Worm (Caenorhabditis elegans): ENCODE data around the gene K11H3.8.

K11H3.8 gene

ce11 chrIII:9849950-9850349 lies 15.0 kb downstream of the K11H3.8 start (continued):
- peak; percentile 58 for TF ChIP-seq blmp-1 (tag; optimal IDR thresholded peaks at IDR 0.05)
- TF ChIP-seq Y116A8C.19 (tag; optimal IDR thresholded peaks at IDR 0.05; ENCODE audit: borderline replicate concordance): no peak
- TF ChIP-seq unc-30 (tag; optimal IDR thresholded peaks at IDR 0.05): no peak
- TF ChIP-seq ceh-90 (tag; optimal IDR thresholded peaks at IDR 0.05): no peak
- TF ChIP-seq ztf-11 (tag; optimal IDR thresholded peaks at IDR 0.05): no peak
- TF ChIP-seq lin-13 (GFP tag; optimal IDR thresholded peaks at IDR 0.05): no peak
- TF ChIP-seq egl-13 (tag; optimal IDR thresholded peaks at IDR 0.05): no peak
- TF ChIP-seq mep-1 (tag; optimal IDR thresholded peaks at IDR 0.05): no peak
- TF ChIP-seq lsy-2 (tag; optimal IDR thresholded peaks at IDR 0.05): no peak
- no peak for TF ChIP-seq mab-9 (GFP tag; IDR thresholded peaks at IDR 0.05)
- TF ChIP-seq lin-35 (GFP tag; optimal IDR thresholded peaks at IDR 0.05): peak in 1 of 2 experiments; percentile 20
- no peak for TF ChIP-seq jun-1 (tag; optimal IDR thresholded peaks at IDR 0.05)
- peak; percentile 22 for TF ChIP-seq snu-23 (GFP tag; optimal IDR thresholded peaks at IDR 0.05)

DNA sequence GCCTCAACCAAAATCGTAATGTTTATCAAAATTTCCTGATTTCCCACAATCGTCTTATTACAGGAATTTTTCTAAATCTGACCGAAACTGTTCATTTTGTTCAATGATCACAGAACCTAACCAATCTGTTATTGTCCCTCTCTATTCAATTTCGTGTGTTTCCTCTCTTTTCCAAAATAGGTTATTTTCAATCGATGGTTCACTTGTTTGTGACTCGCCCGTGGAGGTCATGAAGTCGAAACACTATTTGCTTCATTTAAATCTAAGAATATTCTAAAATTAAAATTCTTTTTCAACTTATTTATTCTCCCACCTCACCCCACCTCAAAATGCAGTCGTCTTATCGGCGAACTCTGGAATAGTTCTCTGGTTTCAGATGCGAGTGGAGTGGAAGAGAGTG lies 15.9 kb downstream of the K11H3.8 start:
- TF ChIP-seq lin-14 (GFP tag; optimal IDR thresholded peaks at IDR 0.05) (peak; percentile 31), ceh-90 (tag; optimal IDR thresholded peaks at IDR 0.05) (no peak), pax-3 (tag; optimal IDR thresholded peaks at IDR 0.05) (no peak), vab-15 (tag; optimal IDR thresholded peaks at IDR 0.05) (no peak), fkh-10 (GFP tag; optimal IDR thresholded peaks at IDR 0.05) (no peak), nhr-85 (tag) (peak; percentile 64), unc-62 (GFP tag; optimal IDR thresholded peaks at IDR 0.05) (no peak), rnt-1 (tag; optimal IDR thresholded peaks at IDR 0.05) (no peak), pag-3 (tag; optimal IDR thresholded peaks at IDR 0.05; ENCODE audit: borderline replicate concordance, insufficient read depth) (no peak), nhr-76 (tag; optimal IDR thresholded peaks at IDR 0.05) (no peak), C34B4.2 (tag; optimal IDR thresholded peaks at IDR 0.05) (no peak), C04F5.9 (tag; optimal IDR thresholded peaks at IDR 0.05) (no peak), ceh-63 (GFP tag; optimal IDR thresholded peaks at IDR 0.05) (no peak), mep-1 (tag; optimal IDR thresholded peaks at IDR 0.05) (peak; percentile 28), unc-30 (tag; optimal IDR thresholded peaks at IDR 0.05) (no peak), nhr-90 (tag; optimal IDR thresholded peaks at IDR 0.05; ENCODE audit: poor library complexity) (peak; percentile 0), nhr-19 (GFP tag; conservative IDR thresholded peaks at IDR 0.05) (peak; percentile 10; the same call in 1 of the 2 replicates), irx-1 (tag; optimal IDR thresholded peaks at IDR 0.05) (no peak), nhr-71 (tag; optimal IDR thresholded peaks at IDR 0.05) (peak; percentile 7), nhr-12 (tag; optimal IDR thresholded peaks at IDR 0.05) (no peak), nhr-28 (tag; optimal IDR thresholded peaks at IDR 0.05) (no peak), tlp-1 (tag; optimal IDR thresholded peaks at IDR 0.05) (no peak), ceh-82 (tag; optimal IDR thresholded peaks at IDR 0.05) (no peak), zip-4 (GFP tag; optimal IDR thresholded peaks at IDR 0.05) (no peak), pqm-1 (tag; optimal IDR thresholded peaks at IDR 0.05) (no peak), sup-37 (GFP tag; optimal IDR thresholded peaks at IDR 0.05) (no peak), nhr-47 (tag; optimal IDR thresholded peaks at IDR 0.05) (no peak), fkh-4 (tag; optimal IDR thresholded peaks at IDR 0.05; ENCODE audit: borderline replicate concordance) (no peak), lin-35 (GFP tag; optimal IDR thresholded peaks at IDR 0.05) (peak in 1 of 2 experiments; percentile 8), jun-1 (tag; optimal IDR thresholded peaks at IDR 0.05) (no peak), egl-27 (tag; optimal IDR thresholded peaks at IDR 0.05) (no peak), dpl-1 (GFP tag; optimal IDR thresholded peaks at IDR 0.05) (no peak), mdl-1 (tag; optimal IDR thresholded peaks at IDR 0.05) (no peak), hlh-4 (tag; optimal IDR thresholded peaks at IDR 0.05) (no peak), tbx-2 (tag; optimal IDR thresholded peaks at IDR 0.05) (no peak), efl-1 (optimal IDR thresholded peaks at IDR 0.05) (no peak), efl-1 (GFP tag; optimal IDR thresholded peaks at IDR 0.05 in 1 of 2) (no peak), sox-4 (tag; optimal IDR thresholded peaks at IDR 0.05) (no peak), F16B12.6 (tag; optimal IDR thresholded peaks at IDR 0.05) (no peak), grh-1 (GFP tag; IDR thresholded peaks at IDR 0.05) (no peak), ztf-11 (tag; optimal IDR thresholded peaks at IDR 0.05) (no peak), mab-9 (GFP tag; IDR thresholded peaks at IDR 0.05) (no peak), ama-1 (optimal IDR thresholded peaks at IDR 0.05) (no peak), mef-2 (tag; optimal IDR thresholded peaks at IDR 0.05) (no peak), blmp-1 (tag; optimal IDR thresholded peaks at IDR 0.05) (no peak), lin-39 (tag; optimal IDR thresholded peaks at IDR 0.05) (no peak)
